Fruit fly (Drosophila melanogaster) whole organism, embryonic: Measurements from ENCODE around the gene CG15337.

Source experiments
- ATbp ChIP-seq: fragments of 200-800 bp; sonication (Bioruptor generic); optimal IDR thresholded peaks from 2 replicates; lab custom pipeline; 2017; ENCODE audit warnings: missing biosample characterization, mild to moderate bottlenecking, missing genetic modification characterization, missing genetic modification reagents
- Awh ChIP-seq: fragments of 200-800 bp; sonication (Bioruptor generic); IDR thresholded peaks from 2 replicates; pipeline ENCODE4, ENCODE4 v1.3.6; 2022; ENCODE audit warnings: missing biosample characterization, missing genetic modification characterization
- CG11247 ChIP-seq: fragments of 200-800 bp; sonication (Bioruptor generic); IDR thresholded peaks from 2 replicates; pipeline ENCODE4 v1.3.6; 2022; ENCODE audit warnings: missing biosample characterization, missing genetic modification characterization
- CG11695 ChIP-seq: fragments of 200-800 bp; sonication (Bioruptor generic); IDR thresholded peaks from 3 replicates; pipeline ENCODE4 v1.3.6; 2022; ENCODE audit warnings: missing biosample characterization, missing genetic modification characterization
- CG12942 ChIP-seq: fragments of 200-800 bp; sonication (Bioruptor generic); optimal IDR thresholded peaks from 3 replicates; lab custom pipeline; 2016; ENCODE audit warnings: missing biosample characterization, missing genetic modification characterization
- CG14965 ChIP-seq: fragments of 200-800 bp; sonication (Bioruptor generic); optimal IDR thresholded peaks from 2 replicates; lab custom pipeline; 2016; ENCODE audit warnings: missing biosample characterization, missing genetic modification characterization, borderline replicate concordance
- CG17568 ChIP-seq: fragments of 200-800 bp; sonication (Bioruptor generic); optimal IDR thresholded peaks from 2 replicates; lab custom pipeline; 2018; ENCODE audit warnings: missing biosample characterization, mild to moderate bottlenecking, missing genetic modification characterization, moderate library complexity
- CG2678 ChIP-seq: fragments of 200-800 bp; sonication (Bioruptor generic); optimal IDR thresholded peaks from 3 replicates; lab custom pipeline; 2019; ENCODE audit warnings: missing biosample characterization, mild to moderate bottlenecking, missing genetic modification characterization, moderate library complexity
- CG30020 ChIP-seq: fragments of 200-800 bp; optimal IDR thresholded peaks from 2 replicates; lab custom pipeline; 2019; ENCODE audit warnings: missing biosample characterization, mild to moderate bottlenecking, missing genetic modification characterization, moderate library complexity
- CG30403 ChIP-seq: fragments of 200-800 bp; sonication (Bioruptor generic); optimal IDR thresholded peaks from 3 replicates; lab custom pipeline; 2016; ENCODE audit warnings: missing biosample characterization, missing genetic modification characterization
- CG32767 ChIP-seq: fragments of 200-800 bp; sonication (Bioruptor generic); IDR thresholded peaks from 2 replicates; pipeline ENCODE4 v1.3.6; 2022; ENCODE audit warnings: missing biosample characterization, missing genetic modification characterization
- CG3726 ChIP-seq: fragments of 200-800 bp; sonication (Bioruptor generic); IDR thresholded peaks from 3 replicates; pipeline ENCODE4, ENCODE4 v1.3.6; 2022; ENCODE audit warnings: missing biosample characterization, missing genetic modification characterization
- CG4282 ChIP-seq: fragments of 200-800 bp; sonication (Bioruptor generic); optimal IDR thresholded peaks from 2 replicates; lab custom pipeline; 2016; ENCODE audit warnings: missing biosample characterization, missing genetic modification characterization
- CG4617 ChIP-seq: fragments of 200-800 bp; sonication (Bioruptor generic); optimal IDR thresholded peaks from 3 replicates; lab custom pipeline; 2016; ENCODE audit warnings: missing biosample characterization, missing genetic modification characterization, borderline replicate concordance
- CG4820 ChIP-seq: fragments of 200-800 bp; sonication (Bioruptor generic); optimal IDR thresholded peaks from 3 replicates; lab custom pipeline; 2016; ENCODE audit warnings: missing biosample characterization, missing genetic modification characterization
- CG7839 ChIP-seq: fragments of 200-800 bp; sonication (Bioruptor generic); optimal IDR thresholded peaks from 3 replicates; lab custom pipeline; 2018; ENCODE audit warnings: missing biosample characterization, mild to moderate bottlenecking, missing genetic modification characterization, moderate library complexity
- CG8089 ChIP-seq: fragments of 200-800 bp; sonication (Bioruptor generic); optimal IDR thresholded peaks from 3 replicates; lab custom pipeline; 2016; ENCODE audit warnings: missing biosample characterization, missing genetic modification characterization
- CG8765 ChIP-seq: fragments of 200-800 bp; sonication (Bioruptor generic); IDR thresholded peaks from 2 replicates; pipeline ENCODE4 v1.3.6; 2022; ENCODE audit warnings: missing biosample characterization, missing genetic modification characterization
- CG8944 ChIP-seq: fragments of 200-800 bp; sonication (Bioruptor generic); optimal IDR thresholded peaks from 3 replicates; lab custom pipeline; 2016; ENCODE audit warnings: missing biosample characterization, missing genetic modification characterization
- D19A ChIP-seq: fragments of 200-800 bp; optimal IDR thresholded peaks from 3 replicates; lab custom pipeline; 2019; ENCODE audit warnings: missing biosample characterization, mild to moderate bottlenecking, missing genetic modification characterization, moderate library complexity
- Dek ChIP-seq: fragments of 200-800 bp; sonication (Bioruptor generic); optimal IDR thresholded peaks from 3 replicates; lab custom pipeline; 2019; ENCODE audit warnings: missing biosample characterization, mild to moderate bottlenecking, missing genetic modification characterization, moderate library complexity
- Fer2 ChIP-seq: fragments of 200-800 bp; sonication (Bioruptor generic); optimal IDR thresholded peaks from 2 replicates; lab custom pipeline; 2018; ENCODE audit warnings: missing biosample characterization, mild to moderate bottlenecking, missing genetic modification characterization, moderate library complexity
- Gsc ChIP-seq: fragments of 200-800 bp; sonication (Bioruptor generic); IDR thresholded peaks from 2 replicates; pipeline ENCODE4 v1.3.6; 2022; ENCODE audit warnings: missing biosample characterization, missing genetic modification characterization
- Hmr ChIP-seq: fragments of 200-800 bp; sonication (Bioruptor generic); optimal IDR thresholded peaks from 3 replicates; lab custom pipeline; 2017; ENCODE audit warnings: mild to moderate bottlenecking, missing biosample characterization, missing genetic modification reagents, missing genetic modification characterization
- Hr3 ChIP-seq: fragments of 200-800 bp; sonication (Bioruptor generic); optimal IDR thresholded peaks from 3 replicates; lab custom pipeline; 2016; ENCODE audit warnings: missing biosample characterization, missing genetic modification characterization
- Lim3 ChIP-seq: fragments of 200-800 bp; sonication (Bioruptor generic); IDR thresholded peaks from 2 replicates; pipeline ENCODE4 v1.3.6; 2022; ENCODE audit warnings: missing biosample characterization, missing genetic modification characterization
- Oaz ChIP-seq: fragments of 200-800 bp; sonication (Bioruptor generic); IDR thresholded peaks from 2 replicates; pipeline ENCODE4 v1.3.6; 2022; ENCODE audit warnings: missing biosample characterization, missing genetic modification characterization
- PHDP ChIP-seq: fragments of 200-800 bp; sonication (Bioruptor generic); optimal IDR thresholded peaks from 3 replicates; lab custom pipeline; 2018; ENCODE audit warnings: missing biosample characterization, mild to moderate bottlenecking, missing genetic modification characterization, moderate library complexity
- Scr ChIP-seq: fragments of 200-800 bp; sonication (Bioruptor generic); IDR thresholded peaks from 2 replicates; pipeline ENCODE4 v1.3.6; 2022; ENCODE audit warnings: missing biosample characterization, missing genetic modification characterization; ENCODE audit not compliant: partially characterized antibody
- Sry-β ChIP-seq: fragments of 200-800 bp; sonication (Bioruptor generic); optimal IDR thresholded peaks from 2 replicates; lab custom pipeline; 2018; ENCODE audit warnings: missing biosample characterization, mild to moderate bottlenecking, missing genetic modification characterization, moderate library complexity
- Usf ChIP-seq: fragments of 200-800 bp; sonication (Bioruptor generic); optimal IDR thresholded peaks from 2 replicates; lab custom pipeline; 2017; ENCODE audit warnings: missing genotype, missing biosample characterization, missing genetic modification characterization
- ash1 ChIP-seq: fragments of 200-800 bp; sonication (Bioruptor generic); optimal IDR thresholded peaks from 2 replicates; lab custom pipeline; 2018; ENCODE audit warnings: missing biosample characterization, mild to moderate bottlenecking, missing genetic modification characterization
- ato ChIP-seq: fragments of 200-800 bp; sonication (Bioruptor generic); IDR thresholded peaks from 2 replicates; pipeline ENCODE4 v1.3.6; 2022; ENCODE audit warnings: missing biosample characterization, missing genetic modification characterization; ENCODE audit not compliant: partially characterized antibody
- cg ChIP-seq: fragments of 200-800 bp; sonication (Bioruptor generic); optimal IDR thresholded peaks from 3 replicates; lab custom pipeline; 2019; ENCODE audit warnings: missing biosample characterization, mild to moderate bottlenecking, missing genetic modification characterization, moderate library complexity
- chinmo ChIP-seq: fragments of 200-800 bp; sonication (Bioruptor generic); IDR thresholded peaks from 4 replicates; pipeline ENCODE4 v1.3.6; 2022; ENCODE audit warnings: missing biosample characterization, missing genetic modification characterization; ENCODE audit not compliant: partially characterized antibody
- ci ChIP-seq: fragments of 200-800 bp; sonication (Bioruptor generic); IDR thresholded peaks from 3 replicates; pipeline ENCODE4 v1.3.6; 2022; ENCODE audit warnings: missing biosample characterization, missing genetic modification characterization
- cwo ChIP-seq: fragments of 200-800 bp; sonication (Bioruptor generic); optimal IDR thresholded peaks from 3 replicates; lab custom pipeline; 2017; ENCODE audit warnings: missing biosample characterization, missing genetic modification characterization, mild to moderate bottlenecking, moderate library complexity, missing genetic modification reagents
- gt ChIP-seq: fragments of 200-800 bp; sonication (Bioruptor generic); IDR thresholded peaks from 2 replicates; pipeline ENCODE4 v1.3.6; 2022; ENCODE audit warnings: missing biosample characterization, missing genetic modification characterization
- jigr1 ChIP-seq: fragments of 200-800 bp; sonication (Bioruptor generic); IDR thresholded peaks from 3 replicates; pipeline ENCODE4 v1.3.6; 2022; ENCODE audit warnings: missing biosample characterization, missing genetic modification characterization
- lov ChIP-seq, 2 experiments: fragments of 200-800 bp in 1 of 2; fragments of >200 bp in 1 of 2; sonication (Bioruptor generic) in 1 of 2; IDR thresholded peaks in 1 of 2; optimal IDR thresholded peaks in 1 of 2; 2 replicates in 1 of 2; 3 replicates in 1 of 2; pipeline versions ENCODE4 v1.3.6 to Lab custom; 2017 to 2022; ENCODE audit warnings: missing biosample characterization in 1 of 2, missing genetic modification characterization in 1 of 2
- maf-S ChIP-seq: fragments of 200-800 bp; sonication (Bioruptor generic); optimal IDR thresholded peaks from 2 replicates; lab custom pipeline; 2016; ENCODE audit warnings: missing biosample characterization, missing genetic modification characterization
- nmo ChIP-seq: fragments of 200-800 bp; sonication (Bioruptor generic); optimal IDR thresholded peaks from 2 replicates; lab custom pipeline; 2018; ENCODE audit warnings: missing biosample characterization, mild to moderate bottlenecking, missing genetic modification characterization, moderate library complexity
- pum ChIP-seq: fragments of 200-800 bp; sonication (Bioruptor generic); optimal IDR thresholded peaks from 2 replicates; lab custom pipeline; 2016; ENCODE audit warnings: missing biosample characterization, missing genetic modification characterization
- slp2 ChIP-seq: fragments of 200-800 bp; sonication (Bioruptor generic); optimal IDR thresholded peaks from 2 replicates; lab custom pipeline; 2016; ENCODE audit warnings: missing biosample characterization, missing genetic modification characterization
- tna ChIP-seq: fragments of 200-800 bp; sonication (Bioruptor generic); IDR thresholded peaks from 2 replicates; pipeline ENCODE4 v1.3.6; 2022; ENCODE audit warnings: missing biosample characterization, missing genetic modification characterization; ENCODE audit not compliant: partially characterized antibody
- unpg ChIP-seq: fragments of 200-800 bp; sonication (Bioruptor generic); optimal IDR thresholded peaks from 3 replicates; lab custom pipeline; 2018; ENCODE audit warnings: missing biosample characterization, mild to moderate bottlenecking, missing genetic modification characterization, moderate library complexity
- vfl ChIP-seq: fragments of 200-800 bp; sonication (Bioruptor generic); optimal IDR thresholded peaks from 2 replicates; lab custom pipeline; 2016; ENCODE audit warnings: missing biosample characterization, missing genetic modification characterization
- zfh2 ChIP-seq: fragments of 200-800 bp; sonication (Bioruptor generic); optimal IDR thresholded peaks from 2 replicates; lab custom pipeline; 2016; ENCODE audit warnings: missing biosample characterization, missing genetic modification characterization

Gene CG15337

dm6 chrX:8128133-8128532, 31.7 kb upstream of the CG15337 start (continued):
- no peak for TF ChIP-seq CG12942
- TF ChIP-seq CG4282 (GFP tag; lab: Kevin White, UChicago), result no peak
- TF ChIP-seq cg (GFP tag; lab: Kevin White, UChicago), result no peak
- TF ChIP-seq jigr1, result no peak
- no peak for TF ChIP-seq PHDP (tag; lab: Kevin White, UChicago)
- no peak for TF ChIP-seq gt
- no peak for TF ChIP-seq CG4617 (GFP tag; lab: Kevin White, UChicago)
- TF ChIP-seq CG8765 (GFP tag; lab: Robert Waterston, UW), result no peak
- TF ChIP-seq ash1 (GFP tag; lab: Kevin White, UChicago), result no peak
- TF ChIP-seq ci, result peak; percentile 42; the same call in 1 of the 3 replicates
- TF ChIP-seq Oaz (GFP tag; lab: Robert Waterston, UW), result no peak
- peak; percentile 16 for TF ChIP-seq CG2678 (tag; lab: Kevin White, UChicago)
- no peak for TF ChIP-seq Hmr (GFP tag; lab: Kevin White, UChicago)
- no peak for TF ChIP-seq vfl (GFP tag; lab: Kevin White, UChicago)
- no peak for TF ChIP-seq lov (optimal IDR thresholded peaks at IDR 0.05; lab: Kevin White, UChicago)
- no peak for TF ChIP-seq lov (GFP tag; IDR thresholded peaks at IDR 0.05; lab: Robert Waterston, UW)
- no peak for TF ChIP-seq zfh2 (GFP tag; lab: Kevin White, UChicago)
- TF ChIP-seq CG4820 (GFP tag; lab: Kevin White, UChicago), result no peak
- TF ChIP-seq Sry-β (GFP tag; lab: Kevin White, UChicago), result no peak
- no peak for TF ChIP-seq maf-S (GFP tag; lab: Kevin White, UChicago)
- no peak for TF ChIP-seq CG7839
- no peak for TF ChIP-seq D19A (tag; lab: Kevin White, UChicago)
- TF ChIP-seq CG14965, result no peak
- TF ChIP-seq chinmo (GFP tag; lab: Robert Waterston, UW), result no peak
- TF ChIP-seq ATbp (GFP tag; lab: Kevin White, UChicago), result peak; percentile 39
- no peak for TF ChIP-seq CG8944 (GFP tag; lab: Kevin White, UChicago)
- peak; percentile 62; the same call in 1 of the 2 replicates for TF ChIP-seq Awh (GFP tag; lab: Robert Waterston, UW)
- TF ChIP-seq CG11247, result no peak
- no peak for TF ChIP-seq Hr3 (GFP tag; lab: Kevin White, UChicago)
- no peak for TF ChIP-seq Gsc

- TF ChIP-seq zfh2 (GFP tag; lab: Kevin White, UChicago), result no peak
- no peak for TF ChIP-seq CG11695
- TF ChIP-seq nmo (GFP tag; lab: Kevin White, UChicago), result peak; percentile 26
- no peak for TF ChIP-seq CG8944 (GFP tag; lab: Kevin White, UChicago)
- no peak for TF ChIP-seq Fer2
- TF ChIP-seq CG17568 (GFP tag; lab: Kevin White, UChicago), result no peak
- no peak for TF ChIP-seq Lim3 (GFP tag; lab: Robert Waterston, UW)
- TF ChIP-seq CG3726 (GFP tag; lab: Robert Waterston, UW), result no peak
- TF ChIP-seq ATbp (GFP tag; lab: Kevin White, UChicago), result no peak
- no peak for TF ChIP-seq CG8089 (GFP tag; lab: Kevin White, UChicago)
- no peak for TF ChIP-seq slp2 (GFP tag; lab: Kevin White, UChicago)
- TF ChIP-seq pum (GFP tag; lab: Kevin White, UChicago), result no peak
- no peak for TF ChIP-seq Dek (tag; lab: Kevin White, UChicago)
- no peak for TF ChIP-seq CG32767 (GFP tag; lab: Robert Waterston, UW)
- no peak for TF ChIP-seq unpg
- TF ChIP-seq cwo, result no peak
- peak; percentile 79 for TF ChIP-seq Scr (GFP tag; lab: Robert Waterston, UW)
- peak; percentile 63 for TF ChIP-seq ato
- 0 out of 2 replicates have a peak, but pooled peaks have one; percentile 11 for TF ChIP-seq tna (GFP tag; lab: Robert Waterston, UW)
- TF ChIP-seq CG30020, result peak; percentile 45
- TF ChIP-seq CG4617 (GFP tag; lab: Kevin White, UChicago), result peak; percentile 48
- no peak for TF ChIP-seq CG30403 (GFP tag; lab: Kevin White, UChicago)
- TF ChIP-seq Usf (GFP tag; lab: Kevin White, UChicago), result no peak
Measured at dm6 chrX:8129204-8129997, 30.5 kb upstream of the CG15337 start, which contains the start of gene CG2116. Gene CG2116 (plus strand): TSS chrX:8129812.
